Worm (Caenorhabditis elegans) whole organism, L4/young adult: ENCODE results near the gene scl-23.

Source experiments
- W03F9.2 ChIP-seq: fragments of 150-350 bp; optimal IDR thresholded peaks from 2 replicates; lab custom pipeline; 2014; ENCODE audit warnings: missing biosample characterization, missing genetic modification characterization
- dao-5 ChIP-seq: sonication (generic microtip); optimal IDR thresholded peaks from 2 replicates; lab custom pipeline; 2016; ENCODE audit warnings: missing genotype, missing genetic modification characterization, moderate library complexity, missing compliant biosample characterization
- him-1 ChIP-seq: sonication (generic microtip); optimal IDR thresholded peaks from 2 replicates; lab custom pipeline; 2016; ENCODE audit warnings: missing genotype, missing genetic modification reagents, missing genetic modification characterization, missing compliant biosample characterization

DNA sequence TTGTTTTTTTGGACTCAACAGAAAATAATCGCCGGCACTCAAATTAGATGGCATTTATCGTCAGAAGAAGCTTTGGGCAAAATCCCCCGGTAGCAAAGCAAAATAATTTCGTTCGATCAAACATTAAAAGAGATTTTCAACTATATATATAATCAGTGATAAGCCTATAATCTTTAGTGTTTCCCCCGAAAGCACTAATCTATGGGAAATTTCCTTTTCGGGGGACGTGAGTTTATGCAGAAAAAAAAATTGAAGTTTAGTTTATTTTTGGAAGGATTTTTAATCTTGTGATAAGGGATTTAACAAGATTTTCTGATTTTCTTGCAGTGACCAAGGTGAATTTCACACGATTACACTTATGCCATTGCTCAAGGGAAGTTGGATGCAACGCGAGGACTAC is 44.1 kb upstream of the scl-23 start:
- TF ChIP-seq him-1 (tag; lab: Kevin White, UChicago): no peak
- no peak for TF ChIP-seq dao-5 (tag; lab: Kevin White, UChicago)
- TF ChIP-seq W03F9.2 (tag; lab: Kevin White, UChicago): no peak
